Comparison of ENCODE assay signal across 1 fruit fly cellular context in the genomic region with DNA sequence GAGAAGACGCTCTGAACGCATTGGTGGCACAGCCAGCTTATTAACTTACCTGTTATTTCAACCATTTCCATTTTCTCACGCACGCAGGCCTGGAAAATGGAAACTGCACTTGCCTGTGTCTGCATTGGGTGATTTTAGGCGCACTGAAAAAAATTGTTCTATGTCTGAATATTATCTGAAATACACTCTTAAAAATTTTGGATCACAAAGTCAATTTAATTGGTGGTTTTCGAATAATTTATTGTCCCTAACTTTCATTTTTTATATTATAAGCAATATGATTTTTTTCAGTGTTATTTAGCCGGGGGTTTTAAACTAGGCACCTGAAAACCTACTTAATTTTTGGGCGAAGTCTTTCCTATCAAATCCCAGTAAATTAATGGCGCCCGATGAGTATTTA.
TF ChIP-seq lines count a peak whose summit lies in the region.

No protein-coding gene starts in this region.

TF ChIP-seq in whole organism, embryonic, 481 proteins besides CTCF, POLR2A, EP300 and RAD21 (continued from another document and continues in another):
- TF ChIP-seq Rx (GFP tag; IDR thresholded peaks at IDR 0.05; lab: Robert Waterston, UW) (peak; percentile 72), CG34224 (GFP tag; IDR thresholded peaks at IDR 0.05; lab: Robert Waterston, UW; ENCODE audit: partially characterized antibody) (no peak), dpn (GFP tag; optimal IDR thresholded peaks at IDR 0.05; lab: Kevin White, UChicago) (peak; percentile 38 to 67), CG3726 (GFP tag; IDR thresholded peaks at IDR 0.05; lab: Robert Waterston, UW) (peak; percentile 72; the same call in 1 of the 3 replicates), fd96Cb (tag; optimal IDR thresholded peaks at IDR 0.05; lab: Kevin White, UChicago) (peak; percentile 88), Optix (GFP tag; IDR thresholded peaks at IDR 0.05; lab: Robert Waterston, UW) (peak; percentile 50; the same call in 1 of the 3 replicates), CG3838 (GFP tag; optimal IDR thresholded peaks at IDR 0.05; lab: Kevin White, UChicago) (no peak), Lhr (GFP tag; optimal IDR thresholded peaks at IDR 0.05; lab: Kevin White, UChicago) (peak; percentile 16), CG1233 (GFP tag; optimal IDR thresholded peaks at IDR 0.05; lab: Kevin White, UChicago) (peak; percentile 71), CG16779 (GFP tag; IDR thresholded peaks at IDR 0.05; lab: Robert Waterston, UW) (no peak), Blimp-1 (GFP tag; optimal IDR thresholded peaks at IDR 0.05; lab: Kevin White, UChicago) (peak; percentile 89), Antp (GFP tag; optimal IDR thresholded peaks at IDR 0.05; lab: Kevin White, UChicago) (peak; percentile 60), ac (GFP tag; optimal IDR thresholded peaks at IDR 0.05; lab: Kevin White, UChicago) (peak; percentile 68), cas (GFP tag; IDR thresholded peaks at IDR 0.05; lab: Robert Waterston, UW) (no peak), CG8944 (GFP tag; optimal IDR thresholded peaks at IDR 0.05; lab: Kevin White, UChicago) (peak; percentile 28), sug (tag; optimal IDR thresholded peaks at IDR 0.05; lab: Kevin White, UChicago) (no peak), lmd (GFP tag; IDR thresholded peaks at IDR 0.05; lab: Robert Waterston, UW) (peak; percentile 77), MBD-R2 (GFP tag; IDR thresholded peaks at IDR 0.05; lab: Robert Waterston, UW) (peak; percentile 28; the same call in 1 of the 2 replicates), ci (GFP tag; IDR thresholded peaks at IDR 0.05; lab: Robert Waterston, UW) (peak; percentile 87), en (GFP tag; optimal IDR thresholded peaks at IDR 0.05; lab: Kevin White, UChicago) (no peak), p53 (GFP tag; optimal IDR thresholded peaks at IDR 0.05; lab: Kevin White, UChicago) (peak; percentile 36), CG8290 (GFP tag; optimal IDR thresholded peaks at IDR 0.05; lab: Kevin White, UChicago) (peak; percentile 88), CG8290 (tag; optimal IDR thresholded peaks at IDR 0.05; lab: Kevin White, UChicago) (no peak), CG2120 (GFP tag; optimal IDR thresholded peaks at IDR 0.05; lab: Kevin White, UChicago) (peak; percentile 51), her (GFP tag; optimal IDR thresholded peaks at IDR 0.05; lab: Kevin White, UChicago) (peak; percentile 25), gce (GFP tag; IDR thresholded peaks at IDR 0.05; lab: Robert Waterston, UW) (peak; percentile 81), hth (optimal IDR thresholded peaks at IDR 0.05; lab: Kevin White, UChicago) (no peak), CG4707 (GFP tag; optimal IDR thresholded peaks at IDR 0.05; lab: Kevin White, UChicago) (no peak), pum (GFP tag; optimal IDR thresholded peaks at IDR 0.05; lab: Kevin White, UChicago) (peak; percentile 84), Hr78 (GFP tag; optimal IDR thresholded peaks at IDR 0.05; lab: Kevin White, UChicago) (peak in 1 of 2 experiments; percentile 23), CG15696 (tag; optimal IDR thresholded peaks at IDR 0.05; lab: Kevin White, UChicago) (peak; percentile 93), CG17829 (tag; optimal IDR thresholded peaks at IDR 0.05; lab: Kevin White, UChicago) (peak; percentile 94), slou (GFP tag; optimal IDR thresholded peaks at IDR 0.05; lab: Kevin White, UChicago) (peak; percentile 29), Camta (GFP tag; optimal IDR thresholded peaks at IDR 0.05; lab: Kevin White, UChicago) (peak; percentile 76), CG9932 (GFP tag; IDR thresholded peaks at IDR 0.05; lab: Robert Waterston, UW) (0 out of 2 replicates have a peak, but pooled peaks have one; percentile 4), ash1 (GFP tag; optimal IDR thresholded peaks at IDR 0.05; lab: Kevin White, UChicago) (no peak), gt (GFP tag; IDR thresholded peaks at IDR 0.05; lab: Robert Waterston, UW) (peak; percentile 62), crp (GFP tag; optimal IDR thresholded peaks at IDR 0.05; lab: Kevin White, UChicago) (peak in 1 of 2 experiments; percentile 13), wor (GFP tag; IDR thresholded peaks at IDR 0.05; lab: Robert Waterston, UW) (peak; percentile 63), Fer1 (GFP tag; optimal IDR thresholded peaks at IDR 0.05; lab: Kevin White, UChicago) (peak; percentile 73), E2f2 (GFP tag; IDR thresholded peaks at IDR 0.05; lab: Robert Waterston, UW) (peak; percentile 49; the same call in 1 of the 2 replicates), gsb-n (tag; optimal IDR thresholded peaks at IDR 0.05; lab: Kevin White, UChicago) (peak; percentile 81), Hsf (GFP tag; optimal IDR thresholded peaks at IDR 0.05; lab: Kevin White, UChicago) (peak; percentile 50), lola (GFP tag; optimal IDR thresholded peaks at IDR 0.05; lab: Kevin White, UChicago) (peak in 1 of 3 experiments; percentile 67), CG2678 (tag; optimal IDR thresholded peaks at IDR 0.05; lab: Kevin White, UChicago) (peak; percentile 89), CG10267 (tag; optimal IDR thresholded peaks at IDR 0.05; lab: Kevin White, UChicago) (peak; percentile 88), CG15601 (tag; optimal IDR thresholded peaks at IDR 0.05; lab: Kevin White, UChicago) (peak; percentile 49), nmo (GFP tag; optimal IDR thresholded peaks at IDR 0.05; lab: Kevin White, UChicago) (peak; percentile 62), NfI (GFP tag; optimal IDR thresholded peaks at IDR 0.05; lab: Kevin White, UChicago) (peak; percentile 35), gcm (GFP tag; optimal IDR thresholded peaks at IDR 0.05; lab: Kevin White, UChicago) (peak; percentile 80), sisA (GFP tag; IDR thresholded peaks at IDR 0.05; lab: Robert Waterston, UW) (peak; percentile 88), ind (GFP tag; optimal IDR thresholded peaks at IDR 0.05; lab: Kevin White, UChicago) (peak; percentile 71), CG34422 (GFP tag; IDR thresholded peaks at IDR 0.05; lab: Robert Waterston, UW) (peak; percentile 88), lov (optimal IDR thresholded peaks at IDR 0.05; lab: Kevin White, UChicago) (no peak), lov (GFP tag; IDR thresholded peaks at IDR 0.05; lab: Robert Waterston, UW) (peak; percentile 91), CG14710 (tag; optimal IDR thresholded peaks at IDR 0.05; lab: Kevin White, UChicago) (peak; percentile 93), CG18619 (GFP tag; optimal IDR thresholded peaks at IDR 0.05; lab: Kevin White, UChicago) (peak; percentile 29), Scr (GFP tag; IDR thresholded peaks at IDR 0.05; lab: Robert Waterston, UW; ENCODE audit: partially characterized antibody) (no peak), CG6791 (GFP tag; IDR thresholded peaks at IDR 0.05; lab: Robert Waterston, UW; ENCODE audit: partially characterized antibody) (no peak), abd-A (tag; optimal IDR thresholded peaks at IDR 0.05; lab: Kevin White, UChicago) (peak; percentile 70), CG10565 (GFP tag; optimal IDR thresholded peaks at IDR 0.05; lab: Kevin White, UChicago) (peak; percentile 34), D19B (GFP tag; optimal IDR thresholded peaks at IDR 0.05; lab: Kevin White, UChicago) (peak; percentile 24), stwl (tag; optimal IDR thresholded peaks at IDR 0.05; lab: Kevin White, UChicago) (peak; percentile 59), CG15011 (GFP tag; optimal IDR thresholded peaks at IDR 0.05; lab: Kevin White, UChicago) (peak; percentile 62), CG2875 (GFP tag; optimal IDR thresholded peaks at IDR 0.05; lab: Kevin White, UChicago) (peak; percentile 64), CG15479 (GFP tag; optimal IDR thresholded peaks at IDR 0.05; lab: Kevin White, UChicago) (peak; percentile 39), Dip3 (GFP tag; optimal IDR thresholded peaks at IDR 0.05; lab: Kevin White, UChicago) (peak; percentile 23), CG17361 (GFP tag; IDR thresholded peaks at IDR 0.05; lab: Robert Waterston, UW) (peak; percentile 91), CG12071 (GFP tag; optimal IDR thresholded peaks at IDR 0.05; lab: Kevin White, UChicago) (peak; percentile 67), pfk (GFP tag; optimal IDR thresholded peaks at IDR 0.05; lab: Kevin White, UChicago) (no peak), disco-r (GFP tag; optimal IDR thresholded peaks at IDR 0.05; lab: Kevin White, UChicago) (peak; percentile 19), NC2β (GFP tag; optimal IDR thresholded peaks at IDR 0.05; lab: Kevin White, UChicago) (peak; percentile 87), CG12769 (tag; optimal IDR thresholded peaks at IDR 0.05; lab: Kevin White, UChicago) (peak; percentile 49), CG10654 (GFP tag; optimal IDR thresholded peaks at IDR 0.05; lab: Kevin White, UChicago) (peak; percentile 77), lab (GFP tag; optimal IDR thresholded peaks at IDR 0.05; lab: Kevin White, UChicago) (peak; percentile 81), slbo (GFP tag; IDR thresholded peaks at IDR 0.05; lab: Robert Waterston, UW) (peak; percentile 60), tin (GFP tag; optimal IDR thresholded peaks at IDR 0.05; lab: Kevin White, UChicago) (peak; percentile 88), CG13894 (tag; optimal IDR thresholded peaks at IDR 0.05; lab: Kevin White, UChicago) (no peak), CG8359 (GFP tag; optimal IDR thresholded peaks at IDR 0.05; lab: Kevin White, UChicago; ENCODE audit: borderline replicate concordance) (peak; percentile 80), CG14667 (GFP tag; IDR thresholded peaks at IDR 0.05; lab: Robert Waterston, UW) (peak; percentile 56; the same call in 1 of the 2 replicates), CG7839 (tag; optimal IDR thresholded peaks at IDR 0.05; lab: Kevin White, UChicago) (peak; percentile 80), Myb (GFP tag; optimal IDR thresholded peaks at IDR 0.05; lab: Kevin White, UChicago) (peak; percentile 22), mirr (GFP tag; optimal IDR thresholded peaks at IDR 0.05; lab: Kevin White, UChicago) (no peak), repo (GFP tag; optimal IDR thresholded peaks at IDR 0.05; lab: Kevin White, UChicago) (peak; percentile 37), CG7928 (GFP tag; optimal IDR thresholded peaks at IDR 0.05; lab: Kevin White, UChicago) (peak; percentile 11), Doc2 (GFP tag; IDR thresholded peaks at IDR 0.05; lab: Robert Waterston, UW) (no peak), Jarid2 (GFP tag; optimal IDR thresholded peaks at IDR 0.05; lab: Kevin White, UChicago) (peak; percentile 44), Hand (GFP tag; optimal IDR thresholded peaks at IDR 0.05; lab: Kevin White, UChicago) (peak; percentile 10), CG12219 (GFP tag; optimal IDR thresholded peaks at IDR 0.05; lab: Kevin White, UChicago) (peak; percentile 52), CG8478 (optimal IDR thresholded peaks at IDR 0.05; lab: Kevin White, UChicago) (no peak), salm (tag; optimal IDR thresholded peaks at IDR 0.05; lab: Kevin White, UChicago) (peak; percentile 59), NC2α (GFP tag; optimal IDR thresholded peaks at IDR 0.05; lab: Kevin White, UChicago) (no peak), CG10209 (GFP tag; optimal IDR thresholded peaks at IDR 0.05; lab: Kevin White, UChicago) (peak; percentile 55), slp2 (GFP tag; optimal IDR thresholded peaks at IDR 0.05; lab: Kevin White, UChicago) (peak; percentile 39), CG10959 (GFP tag; IDR thresholded peaks at IDR 0.05; lab: Robert Waterston, UW) (peak; percentile 92), so (GFP tag; IDR thresholded peaks at IDR 0.05; lab: Robert Waterston, UW) (peak; percentile 34; the same call in 1 of the 3 replicates), corto (GFP tag; optimal IDR thresholded peaks at IDR 0.05; lab: Kevin White, UChicago) (no peak), CG4282 (GFP tag; optimal IDR thresholded peaks at IDR 0.05; lab: Kevin White, UChicago) (no peak), dmrt11E (tag; optimal IDR thresholded peaks at IDR 0.05; lab: Kevin White, UChicago) (peak; percentile 78), Sry-β (GFP tag; optimal IDR thresholded peaks at IDR 0.05; lab: Kevin White, UChicago) (peak; percentile 35), exex (tag; optimal IDR thresholded peaks at IDR 0.05; lab: Kevin White, UChicago) (peak; percentile 20), HmgD (GFP tag; optimal IDR thresholded peaks at IDR 0.05; lab: Kevin White, UChicago) (peak; percentile 20), CG17328 (GFP tag; IDR thresholded peaks at IDR 0.05; lab: Robert Waterston, UW) (peak; percentile 84), Abd-B (GFP tag; optimal IDR thresholded peaks at IDR 0.05; lab: Kevin White, UChicago) (peak; percentile 80), CrebB (tag; optimal IDR thresholded peaks at IDR 0.05; lab: Kevin White, UChicago) (no peak), CG2199 (GFP tag; IDR thresholded peaks at IDR 0.05; lab: Robert Waterston, UW) (peak; percentile 92), CG3847 (GFP tag; IDR thresholded peaks at IDR 0.05; lab: Robert Waterston, UW) (no peak), ab (GFP tag; optimal IDR thresholded peaks at IDR 0.05; lab: Kevin White, UChicago) (no peak), chif (GFP tag; optimal IDR thresholded peaks at IDR 0.05; lab: Kevin White, UChicago) (peak; percentile 60 to 69), gfzf (GFP tag; optimal IDR thresholded peaks at IDR 0.05; lab: Kevin White, UChicago) (no peak), CG11247 (GFP tag; IDR thresholded peaks at IDR 0.05; lab: Robert Waterston, UW) (peak; percentile 53), CG7745 (tag; optimal IDR thresholded peaks at IDR 0.05; lab: Kevin White, UChicago) (no peak), sim (GFP tag; IDR thresholded peaks at IDR 0.05; lab: Robert Waterston, UW) (peak; percentile 87), Six4 (GFP tag; optimal IDR thresholded peaks at IDR 0.05; lab: Kevin White, UChicago) (peak; percentile 73), CG7271 (tag; optimal IDR thresholded peaks at IDR 0.05; lab: Kevin White, UChicago) (peak; percentile 93), CG13287 (GFP tag; IDR thresholded peaks at IDR 0.05; lab: Robert Waterston, UW; ENCODE audit: partially characterized antibody) (no peak), CG10462 (GFP tag; optimal IDR thresholded peaks at IDR 0.05; lab: Kevin White, UChicago) (peak; percentile 23), gro (GFP tag; optimal IDR thresholded peaks at IDR 0.05; lab: Kevin White, UChicago) (peak; percentile 40), CG6765 (GFP tag; optimal IDR thresholded peaks at IDR 0.05; lab: Kevin White, UChicago) (peak; percentile 8), CG13424 (tag; optimal IDR thresholded peaks at IDR 0.05; lab: Kevin White, UChicago) (peak; percentile 68), sc (optimal IDR thresholded peaks at IDR 0.05; lab: Kevin White, UChicago) (no peak), sc (GFP tag; optimal IDR thresholded peaks at IDR 0.05; lab: Kevin White, UChicago) (peak; percentile 7), vfl (GFP tag; optimal IDR thresholded peaks at IDR 0.05; lab: Kevin White, UChicago) (peak; percentile 60), HLH4C (GFP tag; IDR thresholded peaks at IDR 0.05; lab: Robert Waterston, UW; ENCODE audit: partially characterized antibody) (no peak), CG7556 (GFP tag; optimal IDR thresholded peaks at IDR 0.05; lab: Kevin White, UChicago) (peak; percentile 78), Mes4 (GFP tag; optimal IDR thresholded peaks at IDR 0.05; lab: Kevin White, UChicago) (peak; percentile 7)
